Worm (Caenorhabditis elegans) whole organism, young adult: ENCODE results near the gene T06E6.1.

Source experiments
- B0035.1 ChIP-seq: sonication (generic microtip); optimal IDR thresholded peaks from 2 replicates; lab custom pipeline; 2016; ENCODE audit warnings: missing genetic modification characterization, mild to moderate bottlenecking, missing compliant biosample characterization, missing genotype, missing genetic modification reagents
- B0261.1 ChIP-seq: sonication (generic microtip); optimal IDR thresholded peaks from 2 replicates; lab custom pipeline; 2016; ENCODE audit warnings: mild to moderate bottlenecking, missing genetic modification characterization, moderate library complexity, missing compliant biosample characterization
- F10E7.11 ChIP-seq: sonication (generic microtip); optimal IDR thresholded peaks from 2 replicates; lab custom pipeline; 2017; ENCODE audit warnings: mild to moderate bottlenecking, missing genetic modification characterization, moderate library complexity, missing compliant biosample characterization
- F23B12.7 ChIP-seq: sonication (generic microtip); optimal IDR thresholded peaks from 2 replicates; lab custom pipeline; 2017; ENCODE audit warnings: missing genetic modification characterization, mild to moderate bottlenecking, missing compliant biosample characterization, antibody characterized with exemption, moderate library complexity; ENCODE audit not compliant: insufficient read depth
- F37B4.10 ChIP-seq: fragments of 200-800 bp; sonication (Bioruptor generic); IDR thresholded peaks from 2 replicates; pipeline ENCODE4 v1.3.6; 2022; ENCODE audit warnings: missing genetic modification characterization, missing compliant biosample characterization
- F55B11.4 ChIP-seq: sonication (generic microtip); optimal IDR thresholded peaks from 2 replicates; lab custom pipeline; 2016; ENCODE audit warnings: missing compliant biosample characterization, missing genetic modification characterization, borderline replicate concordance; ENCODE audit not compliant: insufficient read depth
- K12H6.12 ChIP-seq: fragments of 200-800 bp; sonication (Bioruptor generic); optimal IDR thresholded peaks from 2 replicates; lab custom pipeline; 2018; ENCODE audit warnings: mild to moderate bottlenecking, missing genetic modification characterization, missing compliant biosample characterization
- T07F8.4 ChIP-seq: sonication (generic microtip); optimal IDR thresholded peaks from 2 replicates; lab custom pipeline; 2016; ENCODE audit warnings: mild to moderate bottlenecking, missing genetic modification characterization, moderate library complexity, missing compliant biosample characterization
- Y53F4B.3 ChIP-seq: fragments of 200-800 bp; sonication (Bioruptor generic); IDR thresholded peaks from 2 replicates; pipeline ENCODE4 v1.3.6; 2022; ENCODE audit warnings: missing genetic modification reagents, missing genetic modification characterization, missing compliant biosample characterization
- Y67H2A.10 ChIP-seq: fragments of 200-800 bp; sonication (Bioruptor generic); conservative IDR thresholded peaks from 2 replicates; pipeline ENCODE4 v1.3.6; 2022; ENCODE audit warnings: missing genetic modification reagents, missing genetic modification characterization, missing compliant biosample characterization
- ZK185.1 ChIP-seq: sonication (generic microtip); optimal IDR thresholded peaks from 2 replicates; lab custom pipeline; 2016; ENCODE audit warnings: mild to moderate bottlenecking, missing genetic modification characterization, missing compliant biosample characterization; ENCODE audit not compliant: poor library complexity, severe bottlenecking
- ama-1 ChIP-seq, 3 experiments: fragments of 150-350 bp in 1 of 3; sonication (generic microtip) in 2 of 3; optimal IDR thresholded peaks; 2 replicates each; lab custom pipeline; 2014 to 2018; ENCODE audit warnings: missing biosample characterization in 2 of 3, missing genetic modification characterization in 2 of 3, missing genetic modification reagents in 2 of 3
- aptf-2 ChIP-seq: fragments of 200-800 bp; sonication (Bioruptor generic); conservative IDR thresholded peaks from 2 replicates; pipeline ENCODE4 v1.3.6; 2022; ENCODE audit warnings: missing genetic modification reagents, missing genetic modification characterization, missing compliant biosample characterization
- attf-3 ChIP-seq: fragments of 200-800 bp; sonication (Bioruptor generic); conservative IDR thresholded peaks from 2 replicates; pipeline ENCODE4 v1.3.6; 2022; ENCODE audit warnings: missing genetic modification reagents, missing genetic modification characterization, missing compliant biosample characterization
- attf-5 ChIP-seq: fragments of 200-800 bp; sonication (Bioruptor generic); optimal IDR thresholded peaks from 2 replicates; lab custom pipeline; 2018; ENCODE audit warnings: mild to moderate bottlenecking, missing genetic modification characterization, missing compliant biosample characterization
- attf-6 ChIP-seq: fragments of 200-800 bp; sonication (Bioruptor generic); IDR thresholded peaks from 2 replicates; pipeline ENCODE4 v1.3.6; 2022; ENCODE audit warnings: missing genetic modification reagents, missing genetic modification characterization, missing compliant biosample characterization
- cebp-2 ChIP-seq: fragments of 200-800 bp; sonication (Bioruptor generic); IDR thresholded peaks from 2 replicates; pipeline ENCODE4 v1.3.6; 2022; ENCODE audit warnings: missing genetic modification characterization, missing compliant biosample characterization
- ceh-100 ChIP-seq: fragments of 200-800 bp; sonication (Bioruptor generic); IDR thresholded peaks from 2 replicates; pipeline ENCODE4 v1.3.6; 2022; ENCODE audit warnings: missing genetic modification reagents, missing genetic modification characterization, missing compliant biosample characterization
- ceh-27 ChIP-seq: fragments of 200-800 bp; sonication (Bioruptor generic); optimal IDR thresholded peaks from 2 replicates; lab custom pipeline; 2018; ENCODE audit warnings: mild to moderate bottlenecking, missing genetic modification characterization, moderate library complexity, missing compliant biosample characterization
- ceh-40 ChIP-seq: fragments of 200-800 bp; sonication (Bioruptor generic); IDR thresholded peaks from 2 replicates; pipeline ENCODE4 v1.3.6; 2022; ENCODE audit warnings: missing genetic modification characterization, missing compliant biosample characterization
- chd-7 ChIP-seq: sonication (generic microtip); optimal IDR thresholded peaks from 2 replicates; lab custom pipeline; 2016; ENCODE audit warnings: mild to moderate bottlenecking, missing genetic modification characterization, moderate library complexity, missing compliant biosample characterization
- dpl-1 ChIP-seq: fragments of 150-350 bp; optimal IDR thresholded peaks from 2 replicates; lab custom pipeline; 2014; ENCODE audit warnings: missing biosample characterization, missing genetic modification reagents, missing genetic modification characterization
- egl-18 ChIP-seq: fragments of 200-800 bp; sonication (Bioruptor generic); IDR thresholded peaks from 2 replicates; pipeline ENCODE4 v1.3.6; 2022; ENCODE audit warnings: missing genetic modification reagents, missing genetic modification characterization, missing compliant biosample characterization
- egl-44 ChIP-seq: fragments of 200-800 bp; sonication (Bioruptor generic); IDR thresholded peaks from 2 replicates; pipeline ENCODE4 v1.3.6; 2022; ENCODE audit warnings: missing genetic modification reagents, missing genetic modification characterization, missing compliant biosample characterization
- egrh-3 ChIP-seq: fragments of 200-800 bp; sonication (Bioruptor generic); IDR thresholded peaks from 2 replicates; pipeline ENCODE4 v1.3.6; 2022; ENCODE audit warnings: missing genetic modification reagents, missing genetic modification characterization, missing compliant biosample characterization
- ekl-4 ChIP-seq: fragments of 200-800 bp; sonication (Bioruptor generic); IDR thresholded peaks from 2 replicates; pipeline ENCODE4 v1.3.6; 2022; ENCODE audit warnings: missing genetic modification reagents, missing genetic modification characterization, missing compliant biosample characterization
- hlh-12 ChIP-seq: sonication (generic microtip); optimal IDR thresholded peaks from 2 replicates; lab custom pipeline; 2016; ENCODE audit warnings: missing genetic modification characterization, missing compliant biosample characterization
- hmg-20 ChIP-seq: fragments of 200-800 bp; sonication (Bioruptor generic); IDR thresholded peaks from 2 replicates; pipeline ENCODE4 v1.3.6; 2022; ENCODE audit warnings: missing genetic modification reagents, missing genetic modification characterization, missing compliant biosample characterization
- lin-35 ChIP-seq, 3 experiments: fragments of 150-350 bp in 2 of 3; sonication (generic microtip) in 1 of 3; optimal IDR thresholded peaks; 2 replicates each; lab custom pipeline; 2014 to 2018; ENCODE audit warnings: missing biosample characterization in 3 of 3, missing genetic modification characterization in 3 of 3, missing genetic modification reagents in 3 of 3
- lin-40 ChIP-seq: sonication (generic microtip); optimal IDR thresholded peaks from 2 replicates; lab custom pipeline; 2016; ENCODE audit warnings: missing genetic modification characterization, mild to moderate bottlenecking, missing compliant biosample characterization, missing genotype, missing genetic modification reagents
- lin-54 ChIP-seq: fragments of 200-800 bp; sonication (Bioruptor generic); optimal IDR thresholded peaks from 2 replicates; lab custom pipeline; 2018; ENCODE audit warnings: mild to moderate bottlenecking, missing genetic modification characterization, missing compliant biosample characterization
- lir-1 ChIP-seq: fragments of 200-800 bp; sonication (Bioruptor generic); conservative IDR thresholded peaks from 2 replicates; pipeline ENCODE4 v1.3.6; 2022; ENCODE audit warnings: missing genetic modification reagents, missing genetic modification characterization, missing compliant biosample characterization
- madf-10 ChIP-seq: sonication (generic microtip); optimal IDR thresholded peaks from 2 replicates; lab custom pipeline; 2016; ENCODE audit warnings: mild to moderate bottlenecking, missing genetic modification characterization, missing compliant biosample characterization
- madf-6 ChIP-seq: fragments of 200-800 bp; sonication (Bioruptor generic); IDR thresholded peaks from 2 replicates; pipeline ENCODE4 v1.3.6; 2022; ENCODE audit warnings: missing genetic modification reagents, missing genetic modification characterization, missing compliant biosample characterization
- mcd-1 ChIP-seq: fragments of 200-800 bp; sonication (Bioruptor generic); IDR thresholded peaks from 2 replicates; pipeline ENCODE4 v1.3.6; 2022; ENCODE audit warnings: missing genetic modification reagents, missing genetic modification characterization, missing compliant biosample characterization
- nfya-2 ChIP-seq: fragments of 200-800 bp; sonication (Bioruptor generic); IDR thresholded peaks from 2 replicates; pipeline ENCODE4 v1.3.6; 2022; ENCODE audit warnings: missing genetic modification reagents, missing genetic modification characterization, missing compliant biosample characterization
- nhr-80 ChIP-seq: sonication (generic microtip); optimal IDR thresholded peaks from 2 replicates; lab custom pipeline; 2016; ENCODE audit warnings: missing genetic modification characterization, missing compliant biosample characterization
- pbrm-1 ChIP-seq: fragments of 200-800 bp; sonication (Bioruptor generic); IDR thresholded peaks from 2 replicates; pipeline ENCODE4 v1.3.6; 2022; ENCODE audit warnings: missing genetic modification reagents, missing genetic modification characterization, missing compliant biosample characterization
- snpc-1.1 ChIP-seq: sonication (generic microtip); optimal IDR thresholded peaks from 2 replicates; lab custom pipeline; 2017; ENCODE audit warnings: missing genetic modification characterization, mild to moderate bottlenecking, missing compliant biosample characterization, antibody characterized with exemption, moderate library complexity, missing genotype, missing genetic modification reagents; ENCODE audit not compliant: insufficient read depth
- snpc-1.3 ChIP-seq: sonication (generic microtip); optimal IDR thresholded peaks from 2 replicates; lab custom pipeline; 2017; ENCODE audit warnings: missing genetic modification characterization, mild to moderate bottlenecking, missing compliant biosample characterization, antibody characterized with exemption, moderate library complexity, missing genotype, missing genetic modification reagents; ENCODE audit not compliant: insufficient read depth
- snpc-3.4 ChIP-seq: sonication (generic microtip); optimal IDR thresholded peaks from 2 replicates; lab custom pipeline; 2017; ENCODE audit warnings: missing genetic modification characterization, mild to moderate bottlenecking, missing compliant biosample characterization, antibody characterized with exemption, moderate library complexity, missing genotype, missing genetic modification reagents
- snpc-4 ChIP-seq, 5 experiments: fragments of 150-350 bp in 1 of 5; sonication (generic microtip) in 4 of 5; optimal IDR thresholded peaks; 2 replicates each; lab custom pipeline; 2014 to 2018; ENCODE audit warnings: missing genetic modification characterization in 5 of 5, missing biosample characterization in 3 of 5, antibody characterized with exemption in 2 of 5, mild to moderate bottlenecking in 2 of 5, missing compliant biosample characterization in 2 of 5, missing genotype in 2 of 5, moderate library complexity in 2 of 5, missing genetic modification reagents in 1 of 5
- tbx-9 ChIP-seq: sonication (generic microtip); optimal IDR thresholded peaks from 2 replicates; lab custom pipeline; 2016; ENCODE audit warnings: borderline replicate concordance, missing genetic modification characterization, inconsistent platforms, missing compliant biosample characterization
- zfh-2 ChIP-seq: fragments of 200-800 bp; sonication (Bioruptor generic); conservative IDR thresholded peaks from 2 replicates; pipeline ENCODE4 v1.3.6; 2022; ENCODE audit warnings: missing genetic modification reagents, missing genetic modification characterization, missing compliant biosample characterization
- ztf-25 ChIP-seq: fragments of 200-800 bp; sonication (Bioruptor generic); IDR thresholded peaks from 2 replicates; pipeline ENCODE4 v1.3.6; 2022; ENCODE audit warnings: missing genetic modification reagents, missing genetic modification characterization, missing compliant biosample characterization
- ztf-26 ChIP-seq: sonication (generic microtip); optimal IDR thresholded peaks from 2 replicates; lab custom pipeline; 2017; ENCODE audit warnings: missing genetic modification characterization, missing compliant biosample characterization
- ztf-6 ChIP-seq: fragments of 200-800 bp; sonication (Bioruptor generic); IDR thresholded peaks from 2 replicates; pipeline ENCODE4 v1.3.6; 2022; ENCODE audit warnings: missing genetic modification reagents, missing genetic modification characterization, missing compliant biosample characterization

The T06E6.1 gene

ce11 chrV:15397139-15397538, 2.4 kb upstream of the T06E6.1 start (continued):
- TF ChIP-seq nfya-2 (GFP tag; lab: Robert Waterston, UW): no peak
- no peak for TF ChIP-seq ceh-27 (GFP tag; lab: Kevin White, UChicago)
- no peak for TF ChIP-seq cebp-2 (GFP tag; lab: Robert Waterston, UW)
- TF ChIP-seq hlh-12 (tag; lab: Kevin White, UChicago): no peak
- peak; percentile 12 for TF ChIP-seq B0261.1 (tag; lab: Kevin White, UChicago)
- no peak for TF ChIP-seq ztf-26
- no peak for TF ChIP-seq hmg-20 (GFP tag; lab: Robert Waterston, UW)
- no peak for TF ChIP-seq F23B12.7 (tag; lab: Kevin White, UChicago)
- no peak for TF ChIP-seq ztf-6 (GFP tag; lab: Robert Waterston, UW)
- TF ChIP-seq Y53F4B.3 (GFP tag; lab: Robert Waterston, UW): no peak
- no peak for TF ChIP-seq attf-5 (GFP tag; lab: Kevin White, UChicago)
- no peak for TF ChIP-seq lir-1 (GFP tag; lab: Robert Waterston, UW)
- no peak for TF ChIP-seq aptf-2 (GFP tag; lab: Robert Waterston, UW)
- TF ChIP-seq lin-54 (GFP tag; lab: Kevin White, UChicago): no peak
- no peak; the same call in 1 of the 2 replicates for TF ChIP-seq ceh-100
- TF ChIP-seq egrh-3 (GFP tag; lab: Robert Waterston, UW): no peak
- TF ChIP-seq chd-7 (tag; lab: Kevin White, UChicago): no peak
- TF ChIP-seq ztf-25 (GFP tag; lab: Robert Waterston, UW): no peak
- peak in 1 of 3 experiments; percentile 2 for TF ChIP-seq lin-35 (GFP tag; optimal IDR thresholded peaks at IDR 0.05; lab: Kevin White, UChicago)
- TF ChIP-seq madf-10 (tag; lab: Kevin White, UChicago): no peak
- TF ChIP-seq F37B4.10 (GFP tag; lab: Robert Waterston, UW): no peak
- TF ChIP-seq dpl-1: no peak
- TF ChIP-seq pbrm-1 (GFP tag; lab: Robert Waterston, UW): peak; percentile 25; the same call in 1 of the 2 replicates
- TF ChIP-seq attf-6 (GFP tag; lab: Robert Waterston, UW): peak; percentile 76
- peak; percentile 67 for TF ChIP-seq ekl-4
- no peak for TF ChIP-seq ama-1 (optimal IDR thresholded peaks at IDR 0.05; lab: Kevin White, UChicago)
- peak in 1 of 2 experiments; percentile 28 for TF ChIP-seq ama-1 (GFP tag; optimal IDR thresholded peaks at IDR 0.05; lab: Kevin White, UChicago)
- no peak for TF ChIP-seq mcd-1 (GFP tag; lab: Robert Waterston, UW)
- no peak for TF ChIP-seq B0035.1
- no peak for TF ChIP-seq F55B11.4
- TF ChIP-seq madf-6 (GFP tag; lab: Robert Waterston, UW): peak; percentile 73
- TF ChIP-seq K12H6.12 (tag; lab: Kevin White, UChicago): no peak
- TF ChIP-seq F10E7.11 (tag; lab: Kevin White, UChicago): peak; percentile 17
- no peak for TF ChIP-seq nhr-80
- no peak for TF ChIP-seq T07F8.4
- TF ChIP-seq snpc-4 (GFP tag; optimal IDR thresholded peaks at IDR 0.05; lab: Kevin White, UChicago): peak; percentile 29
- TF ChIP-seq snpc-4 (tag; optimal IDR thresholded peaks at IDR 0.05; lab: Kevin White, UChicago): no peak
- TF ChIP-seq ZK185.1 (tag; lab: Kevin White, UChicago): no peak
- TF ChIP-seq snpc-1.1 (tag; lab: Kevin White, UChicago): peak; percentile 34
- TF ChIP-seq ceh-40: no peak
- no peak for TF ChIP-seq zfh-2 (GFP tag; lab: Robert Waterston, UW)
- TF ChIP-seq Y67H2A.10 (GFP tag; lab: Robert Waterston, UW): no peak
- TF ChIP-seq egl-44 (GFP tag; lab: Robert Waterston, UW): no peak
- peak; percentile 13 for TF ChIP-seq snpc-3.4 (tag; lab: Kevin White, UChicago)
- TF ChIP-seq tbx-9 (tag; lab: Kevin White, UChicago): no peak
- TF ChIP-seq egl-18: 0 out of 2 replicates have a peak, but pooled peaks have one; percentile 40
- TF ChIP-seq attf-3: no peak
- no peak for TF ChIP-seq snpc-1.3
- no peak for TF ChIP-seq lin-40 (tag; lab: Kevin White, UChicago)
